Worm (Caenorhabditis elegans) whole organism, L3 larva: Measurements from ENCODE around the gene lron-10.
A peak's percentile ranks its signal among the peaks of the same experiment; 100 is the strongest.

Experiments used
- R02D3.7 ChIP-seq: fragments of 150-350 bp; optimal IDR thresholded peaks from 2 replicates; lab custom pipeline; 2014; ENCODE audit warnings: missing biosample characterization, missing genetic modification characterization
- ZK546.5 ChIP-seq: sonication (generic microtip); optimal IDR thresholded peaks from 2 replicates; lab custom pipeline; 2017; ENCODE audit warnings: missing biosample characterization, missing genetic modification characterization
- aly-2 ChIP-seq: fragments of 150-350 bp; optimal IDR thresholded peaks from 2 replicates; lab custom pipeline; 2014; ENCODE audit warnings: missing biosample characterization, missing genetic modification characterization
- ama-1 ChIP-seq: fragments of 150-350 bp; optimal IDR thresholded peaks from 2 replicates; lab custom pipeline; 2018
- ceh-16 ChIP-seq: sonication (generic microtip); optimal IDR thresholded peaks from 2 replicates; lab custom pipeline; 2017; ENCODE audit warnings: missing biosample characterization, missing genetic modification characterization
- ceh-28 ChIP-seq: fragments of 150-350 bp; optimal IDR thresholded peaks from 2 replicates; lab custom pipeline; 2014; ENCODE audit warnings: missing biosample characterization, missing genetic modification reagents, missing genetic modification characterization
- ceh-82 ChIP-seq: fragments of 150-350 bp; optimal IDR thresholded peaks from 2 replicates; lab custom pipeline; 2014; ENCODE audit warnings: missing biosample characterization, missing genetic modification characterization
- ceh-9 ChIP-seq: sonication (generic microtip); optimal IDR thresholded peaks from 2 replicates; lab custom pipeline; 2018; ENCODE audit warnings: missing biosample characterization, missing genetic modification characterization
- daf-12 ChIP-seq: fragments of 150-350 bp; optimal IDR thresholded peaks from 2 replicates; lab custom pipeline; 2014; ENCODE audit warnings: missing biosample characterization, missing genetic modification reagents, missing genetic modification characterization
- egl-27 ChIP-seq: sonication (generic microtip); optimal IDR thresholded peaks from 4 replicates; lab custom pipeline; 2017; ENCODE audit warnings: missing biosample characterization, missing genetic modification reagents, missing genetic modification characterization
- egl-5 ChIP-seq: fragments of 150-350 bp; optimal IDR thresholded peaks from 2 replicates; lab custom pipeline; 2017; ENCODE audit warnings: missing biosample characterization, missing genetic modification reagents, missing genetic modification characterization, inconsistent platforms
- elt-1 ChIP-seq: fragments of 150-350 bp; optimal IDR thresholded peaks from 2 replicates; lab custom pipeline; 2014; ENCODE audit warnings: missing biosample characterization, missing genetic modification characterization
- elt-2 ChIP-seq: sonication (generic microtip); optimal IDR thresholded peaks from 2 replicates; lab custom pipeline; 2016; ENCODE audit warnings: missing genetic modification reagents, mild to moderate bottlenecking, missing genetic modification characterization, missing compliant biosample characterization
- elt-3 ChIP-seq, 3 experiments: fragments of 150-350 bp in 1 of 3; sonication (generic microtip) in 2 of 3; optimal IDR thresholded peaks; 2 replicates in 2 of 3; 4 replicates in 1 of 3; lab custom pipeline; 2014 to 2017; ENCODE audit warnings: missing biosample characterization in 3 of 3, missing genetic modification characterization in 3 of 3
- eor-1 ChIP-seq, 2 experiments: fragments of 150-350 bp; optimal IDR thresholded peaks; 2 replicates each; lab custom pipeline; 2014 to 2018; ENCODE audit warnings: missing biosample characterization in 2 of 2, missing genetic modification characterization in 2 of 2
- fkh-10 ChIP-seq: sonication (generic microtip); optimal IDR thresholded peaks from 2 replicates; lab custom pipeline; 2017; ENCODE audit warnings: missing biosample characterization, missing genetic modification reagents, missing genetic modification characterization
- fkh-2 ChIP-seq: fragments of 150-350 bp; optimal IDR thresholded peaks from 2 replicates; lab custom pipeline; 2014; ENCODE audit warnings: missing biosample characterization, missing genetic modification reagents, missing genetic modification characterization
- fos-1 ChIP-seq: fragments of 150-350 bp; optimal IDR thresholded peaks from 2 replicates; lab custom pipeline; 2014; ENCODE audit warnings: missing biosample characterization, missing genetic modification characterization
- hmg-11 ChIP-seq: sonication (generic microtip); optimal IDR thresholded peaks from 2 replicates; lab custom pipeline; 2016; ENCODE audit warnings: missing genetic modification characterization, missing compliant biosample characterization
- jun-1 ChIP-seq: fragments of 150-350 bp; optimal IDR thresholded peaks from 2 replicates; lab custom pipeline; 2014; ENCODE audit warnings: missing biosample characterization, missing genetic modification reagents, missing genetic modification characterization
- lin-15B ChIP-seq: fragments of 150-350 bp; optimal IDR thresholded peaks from 2 replicates; lab custom pipeline; 2014; ENCODE audit warnings: missing biosample characterization, missing genetic modification characterization
- lin-39 ChIP-seq: fragments of 150-350 bp; optimal IDR thresholded peaks from 2 replicates; lab custom pipeline; 2018; ENCODE audit warnings: missing biosample characterization, missing genetic modification reagents, missing genetic modification characterization
- lsy-12 ChIP-seq: sonication (generic microtip); optimal IDR thresholded peaks from 2 replicates; lab custom pipeline; 2016; ENCODE audit warnings: mild to moderate bottlenecking, missing genetic modification characterization, missing compliant biosample characterization
- mdl-1 ChIP-seq: fragments of 150-350 bp; optimal IDR thresholded peaks from 2 replicates; lab custom pipeline; 2014; ENCODE audit warnings: missing biosample characterization, missing genetic modification characterization
- mml-1 ChIP-seq: fragments of 150-350 bp; sonication (generic microtip); optimal IDR thresholded peaks from 3 replicates; lab custom pipeline; 2014; ENCODE audit warnings: missing biosample characterization, missing genetic modification characterization
- nfya-1 ChIP-seq: sonication (generic microtip); optimal IDR thresholded peaks from 2 replicates; lab custom pipeline; 2017; ENCODE audit warnings: missing genetic modification characterization, mild to moderate bottlenecking, missing compliant biosample characterization, antibody characterized with exemption, moderate library complexity; ENCODE audit not compliant: insufficient read depth
- nhr-11 ChIP-seq: fragments of 150-350 bp; optimal IDR thresholded peaks from 2 replicates; lab custom pipeline; 2014; ENCODE audit warnings: missing biosample characterization, missing genetic modification characterization
- nhr-12 ChIP-seq: fragments of 150-350 bp; optimal IDR thresholded peaks from 2 replicates; lab custom pipeline; 2014; ENCODE audit warnings: missing biosample characterization, missing genetic modification characterization
- nhr-23 ChIP-seq: fragments of 150-350 bp; optimal IDR thresholded peaks from 2 replicates; lab custom pipeline; 2014; ENCODE audit warnings: missing biosample characterization, missing genetic modification reagents, missing genetic modification characterization
- nhr-237 ChIP-seq: fragments of 150-350 bp; optimal IDR thresholded peaks from 2 replicates; lab custom pipeline; 2014; ENCODE audit warnings: missing biosample characterization, missing genetic modification characterization
- nhr-25 ChIP-seq: sonication (generic microtip); optimal IDR thresholded peaks from 2 replicates; lab custom pipeline; 2017; ENCODE audit warnings: missing biosample characterization, missing genetic modification characterization
- nhr-28 ChIP-seq: fragments of 150-350 bp; optimal IDR thresholded peaks from 2 replicates; lab custom pipeline; 2014; ENCODE audit warnings: missing biosample characterization, missing genetic modification characterization
- nhr-43 ChIP-seq: sonication (generic microtip); optimal IDR thresholded peaks from 2 replicates; lab custom pipeline; 2016; ENCODE audit warnings: mild to moderate bottlenecking, missing genetic modification characterization, missing compliant biosample characterization; ENCODE audit not compliant: poor library complexity, severe bottlenecking
- nhr-67 ChIP-seq: fragments of 150-350 bp; optimal IDR thresholded peaks from 2 replicates; lab custom pipeline; 2014; ENCODE audit warnings: missing biosample characterization, missing genetic modification characterization
- nhr-76 ChIP-seq: fragments of 150-350 bp; sonication (generic microtip); optimal IDR thresholded peaks from 5 replicates; lab custom pipeline; 2014; ENCODE audit warnings: missing biosample characterization, missing genetic modification characterization
- nhr-77 ChIP-seq: fragments of 150-350 bp; optimal IDR thresholded peaks from 2 replicates; lab custom pipeline; 2014; ENCODE audit warnings: missing biosample characterization, missing genetic modification characterization
- pha-4 ChIP-seq: fragments of 150-350 bp; optimal IDR thresholded peaks from 2 replicates; lab custom pipeline; 2014; ENCODE audit warnings: missing biosample characterization, missing genetic modification reagents, missing genetic modification characterization
- pqm-1 ChIP-seq: fragments of 150-350 bp; optimal IDR thresholded peaks from 2 replicates; lab custom pipeline; 2017; ENCODE audit warnings: missing biosample characterization, missing genetic modification characterization, inconsistent platforms
- sea-2 ChIP-seq: fragments of 150-350 bp; sonication (generic microtip); optimal IDR thresholded peaks from 4 replicates; lab custom pipeline; 2014; ENCODE audit warnings: missing biosample characterization, missing genetic modification reagents, missing genetic modification characterization
- skn-1 ChIP-seq: fragments of 150-350 bp; optimal IDR thresholded peaks from 2 replicates; lab custom pipeline; 2014; ENCODE audit warnings: missing biosample characterization, missing genetic modification characterization
- snpc-4 ChIP-seq: fragments of 150-350 bp; optimal IDR thresholded peaks from 2 replicates; lab custom pipeline; 2014; ENCODE audit warnings: missing biosample characterization, missing genetic modification characterization
- tbx-2 ChIP-seq: sonication (generic microtip); optimal IDR thresholded peaks from 2 replicates; lab custom pipeline; 2016; ENCODE audit warnings: mild to moderate bottlenecking, missing genetic modification characterization, missing compliant biosample characterization
- unc-39 ChIP-seq: sonication (generic microtip); optimal IDR thresholded peaks from 4 replicates; lab custom pipeline; 2017; ENCODE audit warnings: missing biosample characterization, missing genetic modification characterization
- unc-62 ChIP-seq: fragments of 150-350 bp; sonication (generic microtip); optimal IDR thresholded peaks from 4 replicates; lab custom pipeline; 2014; ENCODE audit warnings: missing biosample characterization, missing genetic modification reagents, missing genetic modification characterization
- zag-1 ChIP-seq: fragments of 150-350 bp; optimal IDR thresholded peaks from 2 replicates; lab custom pipeline; 2014; ENCODE audit warnings: missing biosample characterization, missing genetic modification characterization
- ztf-11 ChIP-seq: fragments of 150-350 bp; optimal IDR thresholded peaks from 2 replicates; lab custom pipeline; 2014; ENCODE audit warnings: missing biosample characterization, missing genetic modification characterization
- ztf-4 ChIP-seq: fragments of 150-350 bp; optimal IDR thresholded peaks from 2 replicates; lab custom pipeline; 2014; ENCODE audit warnings: missing biosample characterization, missing genetic modification characterization

Gene lron-10

ce11 chrIII:10646094-10646493 is 24.9 kb upstream of the lron-10 start, which contains the start of gene orc-4:
Gene orc-4 (plus strand): TSS chrIII:10646170.
- TF ChIP-seq pha-4 (tag; lab: Kevin White, UChicago) (peak; percentile 6), jun-1 (tag; lab: Kevin White, UChicago) (no peak), lin-15B (peak; percentile 34), unc-62 (GFP tag; lab: Kevin White, UChicago) (no peak), elt-1 (tag; lab: Kevin White, UChicago) (no peak)
- TF ChIP-seq, all 47 proteins: peak for 2

DNA sequence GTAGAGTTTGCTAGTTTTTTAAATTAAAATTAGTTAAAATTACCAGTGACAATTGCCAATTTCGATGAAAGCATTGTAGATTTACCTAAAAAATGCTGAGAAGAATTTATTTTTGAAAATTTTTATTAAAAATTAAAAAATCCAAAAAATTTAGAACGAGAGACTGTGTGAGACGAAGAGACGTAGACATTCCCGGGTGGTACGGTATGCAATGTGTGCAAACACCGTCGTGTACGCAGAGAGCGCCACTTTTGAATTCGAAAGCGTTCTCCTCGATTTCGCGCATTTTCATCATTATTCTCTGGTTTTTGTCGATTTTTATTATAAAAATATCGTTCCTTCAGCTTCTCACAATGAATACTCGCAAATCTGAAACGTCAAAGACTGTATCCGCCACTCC is 21.6 kb upstream of the lron-10 start, which contains the start of the genes dhs-11 and orc-1:
Gene dhs-11 (minus strand): TSS at position 85 of the 400 bp plus-strand sequence.
Gene orc-1 (plus strand): TSS at position 349 of the 400 bp plus-strand sequence.
- no peak for TF ChIP-seq ztf-4 (tag; lab: Kevin White, UChicago)
- no peak for TF ChIP-seq fos-1 (tag; lab: Kevin White, UChicago)
- TF ChIP-seq fkh-10 (GFP tag; lab: Kevin White, UChicago), result no peak
- TF ChIP-seq zag-1 (tag; lab: Kevin White, UChicago), result no peak
- TF ChIP-seq ZK546.5 (tag; lab: Kevin White, UChicago), result no peak
- no peak for TF ChIP-seq nhr-67 (tag; lab: Kevin White, UChicago)
- TF ChIP-seq hmg-11 (tag; lab: Kevin White, UChicago), result peak; percentile 13
- TF ChIP-seq lsy-12 (tag; lab: Kevin White, UChicago), result no peak
- TF ChIP-seq jun-1 (tag; lab: Kevin White, UChicago), result no peak
- TF ChIP-seq egl-5 (tag; lab: Kevin White, UChicago), result no peak
- no peak for TF ChIP-seq nhr-28 (tag; lab: Kevin White, UChicago)
- TF ChIP-seq unc-39 (tag; lab: Kevin White, UChicago), result no peak
- peak; percentile 6 for TF ChIP-seq nhr-25
- TF ChIP-seq ceh-16 (tag; lab: Kevin White, UChicago), result no peak
- TF ChIP-seq snpc-4, result peak; percentile 34
- no peak for TF ChIP-seq nhr-43 (tag; lab: Kevin White, UChicago)
- TF ChIP-seq elt-2, result no peak
- no peak for TF ChIP-seq egl-27 (tag; lab: Kevin White, UChicago)
- no peak for TF ChIP-seq nhr-11 (tag; lab: Kevin White, UChicago)
- TF ChIP-seq unc-62 (GFP tag; lab: Kevin White, UChicago), result no peak
- no peak for TF ChIP-seq fkh-2 (tag; lab: Kevin White, UChicago)
- TF ChIP-seq eor-1 (tag; optimal IDR thresholded peaks at IDR 0.05; lab: Kevin White, UChicago), result no peak
- TF ChIP-seq ceh-82 (tag; lab: Kevin White, UChicago), result no peak
- TF ChIP-seq skn-1, result no peak
- no peak for TF ChIP-seq ztf-11 (tag; lab: Kevin White, UChicago)
- no peak for TF ChIP-seq ceh-9
- no peak for TF ChIP-seq tbx-2
- TF ChIP-seq ceh-28, result no peak
- TF ChIP-seq pha-4 (tag; lab: Kevin White, UChicago), result peak; percentile 73
- TF ChIP-seq R02D3.7 (tag; lab: Kevin White, UChicago), result no peak
- no peak for TF ChIP-seq mml-1 (tag; lab: Kevin White, UChicago)
- TF ChIP-seq nhr-12, result no peak
- no peak for TF ChIP-seq elt-1 (tag; lab: Kevin White, UChicago)
- TF ChIP-seq nfya-1 (tag; lab: Kevin White, UChicago), result peak; percentile 85
- TF ChIP-seq mdl-1, result no peak
- TF ChIP-seq lin-39 (tag; lab: Kevin White, UChicago), result peak; percentile 6
- no peak for TF ChIP-seq nhr-237 (tag; lab: Kevin White, UChicago)
- peak; percentile 25 for TF ChIP-seq nhr-23 (tag; lab: Kevin White, UChicago)
- no peak for TF ChIP-seq elt-3 (tag; optimal IDR thresholded peaks at IDR 0.05; lab: Kevin White, UChicago)
- no peak for TF ChIP-seq nhr-77 (tag; lab: Kevin White, UChicago)
- no peak for TF ChIP-seq nhr-76
- TF ChIP-seq daf-12 (tag; lab: Kevin White, UChicago), result no peak
- TF ChIP-seq ama-1 (lab: Kevin White, UChicago), result no peak
- no peak for TF ChIP-seq aly-2 (tag; lab: Kevin White, UChicago)
- no peak for TF ChIP-seq sea-2 (GFP tag; lab: Kevin White, UChicago)
- TF ChIP-seq lin-15B, result peak; percentile 45
- no peak for TF ChIP-seq pqm-1
- TF ChIP-seq, all 47 proteins: peak for 8
